Fruit fly (Drosophila melanogaster) whole organism, embryonic: ENCODE data around the gene Baldspot.

Source experiments
- CG10366 ChIP-seq: fragments of 200-800 bp; sonication (Bioruptor generic); IDR thresholded peaks from 2 replicates; pipeline ENCODE4 v1.3.6; 2022; ENCODE audit warnings: missing biosample characterization, missing genetic modification characterization
- CG12104 ChIP-seq: fragments of 200-800 bp; sonication (Bioruptor generic); optimal IDR thresholded peaks from 3 replicates; lab custom pipeline; 2016; ENCODE audit warnings: missing biosample characterization, missing genetic modification characterization
- CG12219 ChIP-seq: fragments of 200-800 bp; sonication (Bioruptor generic); optimal IDR thresholded peaks from 3 replicates; lab custom pipeline; 2018; ENCODE audit warnings: missing biosample characterization, mild to moderate bottlenecking, missing genetic modification characterization
- CG14050 ChIP-seq: fragments of 200-800 bp; sonication (Bioruptor generic); IDR thresholded peaks from 3 replicates; pipeline ENCODE4 v1.3.6; 2022; ENCODE audit warnings: missing biosample characterization, missing genetic modification characterization
- CG14965 ChIP-seq: fragments of 200-800 bp; sonication (Bioruptor generic); optimal IDR thresholded peaks from 2 replicates; lab custom pipeline; 2016; ENCODE audit warnings: missing biosample characterization, missing genetic modification characterization, borderline replicate concordance
- CG15479 ChIP-seq: fragments of 200-800 bp; sonication (Bioruptor generic); optimal IDR thresholded peaks from 3 replicates; lab custom pipeline; 2019; ENCODE audit warnings: missing biosample characterization, mild to moderate bottlenecking, missing genetic modification characterization, moderate library complexity
- CG15601 ChIP-seq: fragments of 200-800 bp; sonication (Bioruptor generic); optimal IDR thresholded peaks from 3 replicates; lab custom pipeline; 2019; ENCODE audit warnings: missing biosample characterization, mild to moderate bottlenecking, missing genetic modification characterization, moderate library complexity
- CG15696 ChIP-seq: fragments of 200-800 bp; sonication (Bioruptor generic); optimal IDR thresholded peaks from 2 replicates; lab custom pipeline; 2019; ENCODE audit warnings: missing biosample characterization, mild to moderate bottlenecking, missing genetic modification characterization, moderate library complexity
- CG17568 ChIP-seq: fragments of 200-800 bp; sonication (Bioruptor generic); optimal IDR thresholded peaks from 2 replicates; lab custom pipeline; 2018; ENCODE audit warnings: missing biosample characterization, mild to moderate bottlenecking, missing genetic modification characterization, moderate library complexity
- CG17829 ChIP-seq: fragments of 200-800 bp; optimal IDR thresholded peaks from 2 replicates; lab custom pipeline; 2019; ENCODE audit warnings: missing biosample characterization, mild to moderate bottlenecking, missing genetic modification characterization, moderate library complexity
- CG17912 ChIP-seq: fragments of 200-800 bp; sonication (Bioruptor generic); optimal IDR thresholded peaks from 2 replicates; lab custom pipeline; 2018; ENCODE audit warnings: missing biosample characterization, mild to moderate bottlenecking, missing genetic modification characterization
- CG18619 ChIP-seq: fragments of 200-800 bp; sonication (Bioruptor generic); optimal IDR thresholded peaks from 3 replicates; lab custom pipeline; 2017; ENCODE audit warnings: missing biosample characterization, mild to moderate bottlenecking, missing genetic modification characterization
- CG4424 ChIP-seq: fragments of 200-800 bp; sonication (Bioruptor generic); optimal IDR thresholded peaks from 3 replicates; lab custom pipeline; 2016; ENCODE audit warnings: missing biosample characterization, missing genetic modification characterization
- CG4707 ChIP-seq: fragments of 200-800 bp; sonication (Bioruptor generic); optimal IDR thresholded peaks from 2 replicates; lab custom pipeline; 2018; ENCODE audit warnings: missing biosample characterization, mild to moderate bottlenecking, missing genetic modification characterization, moderate library complexity
- CG4820 ChIP-seq: fragments of 200-800 bp; sonication (Bioruptor generic); optimal IDR thresholded peaks from 3 replicates; lab custom pipeline; 2016; ENCODE audit warnings: missing biosample characterization, missing genetic modification characterization
- CG8359 ChIP-seq: fragments of 200-800 bp; sonication (Bioruptor generic); optimal IDR thresholded peaks from 2 replicates; lab custom pipeline; 2017; ENCODE audit warnings: missing biosample characterization, mild to moderate bottlenecking, missing genetic modification characterization, borderline replicate concordance
- CG8765 ChIP-seq: fragments of 200-800 bp; sonication (Bioruptor generic); IDR thresholded peaks from 2 replicates; pipeline ENCODE4 v1.3.6; 2022; ENCODE audit warnings: missing biosample characterization, missing genetic modification characterization
- CG9215 ChIP-seq: fragments of 200-800 bp; sonication (Bioruptor generic); IDR thresholded peaks from 2 replicates; pipeline ENCODE4 v1.3.6; 2022; ENCODE audit warnings: missing biosample characterization, missing genetic modification characterization
- CHES-1-like ChIP-seq: fragments of 200-800 bp; sonication (Bioruptor generic); optimal IDR thresholded peaks from 2 replicates; lab custom pipeline; 2016; ENCODE audit warnings: missing biosample characterization, missing genetic modification characterization
- Deaf1 ChIP-seq: fragments of 200-800 bp; optimal IDR thresholded peaks from 3 replicates; lab custom pipeline; 2019; ENCODE audit warnings: missing biosample characterization, mild to moderate bottlenecking, missing genetic modification characterization, moderate library complexity
- Dfd ChIP-seq, 2 experiments: fragments of >200 bp; optimal IDR thresholded peaks; 2 replicates each; lab custom pipeline; 2017; ENCODE audit warnings: missing biosample characterization in 2 of 2, missing genetic modification characterization in 2 of 2
- Dref ChIP-seq: fragments of 200-800 bp; sonication (Bioruptor generic); IDR thresholded peaks from 2 replicates; pipeline ENCODE4 v1.3.6; 2022; ENCODE audit warnings: missing biosample characterization, missing genetic modification characterization
- H2.0 ChIP-seq: fragments of 200-800 bp; sonication (Bioruptor generic); IDR thresholded peaks from 2 replicates; pipeline ENCODE4 v1.3.6; 2022; ENCODE audit warnings: missing biosample characterization, missing genetic modification characterization
- Hr3 ChIP-seq: fragments of 200-800 bp; sonication (Bioruptor generic); optimal IDR thresholded peaks from 3 replicates; lab custom pipeline; 2016; ENCODE audit warnings: missing biosample characterization, missing genetic modification characterization
- MESR4 ChIP-seq: fragments of 200-800 bp; sonication (Bioruptor generic); optimal IDR thresholded peaks from 2 replicates; lab custom pipeline; 2018; ENCODE audit warnings: missing biosample characterization, mild to moderate bottlenecking, missing genetic modification characterization, moderate library complexity
- MTF-1 ChIP-seq: fragments of 200-800 bp; sonication (Bioruptor generic); optimal IDR thresholded peaks from 2 replicates; lab custom pipeline; 2018; ENCODE audit warnings: missing biosample characterization, mild to moderate bottlenecking, missing genetic modification characterization, borderline replicate concordance
- Rfx ChIP-seq: fragments of 200-800 bp; sonication (Bioruptor generic); IDR thresholded peaks from 2 replicates; pipeline ENCODE4 v1.3.6; 2022; ENCODE audit warnings: missing biosample characterization, missing genetic modification characterization
- Rx ChIP-seq: fragments of 200-800 bp; sonication (Bioruptor generic); IDR thresholded peaks from 2 replicates; pipeline ENCODE4 v1.3.6; 2022; ENCODE audit warnings: missing biosample characterization, missing genetic modification characterization
- bcd ChIP-seq: fragments of 200-800 bp; sonication (Bioruptor generic); optimal IDR thresholded peaks from 2 replicates; lab custom pipeline; 2017; ENCODE audit warnings: missing biosample characterization, mild to moderate bottlenecking, missing genetic modification characterization
- chm ChIP-seq: fragments of 200-800 bp; sonication (Bioruptor generic); IDR thresholded peaks from 2 replicates; pipeline ENCODE4 v1.3.6; 2022; ENCODE audit warnings: missing biosample characterization, missing genetic modification characterization
- corto ChIP-seq: fragments of 200-800 bp; sonication (Bioruptor generic); optimal IDR thresholded peaks from 2 replicates; lab custom pipeline; 2016; ENCODE audit warnings: missing biosample characterization, mild to moderate bottlenecking, missing genetic modification characterization, moderate library complexity
- dm ChIP-seq: fragments of 200-800 bp; sonication (Bioruptor generic); optimal IDR thresholded peaks from 3 replicates; lab custom pipeline; 2016; ENCODE audit warnings: missing biosample characterization, missing genetic modification characterization
- dysf ChIP-seq: fragments of 200-800 bp; sonication (Bioruptor generic); IDR thresholded peaks from 3 replicates; pipeline ENCODE4 v1.3.6; 2022; ENCODE audit warnings: missing biosample characterization, missing genetic modification characterization
- emc ChIP-seq: fragments of 200-800 bp; sonication (Bioruptor generic); optimal IDR thresholded peaks from 2 replicates; lab custom pipeline; 2016; ENCODE audit warnings: missing biosample characterization, missing genetic modification characterization
- grau ChIP-seq: fragments of 200-800 bp; optimal IDR thresholded peaks from 3 replicates; lab custom pipeline; 2019; ENCODE audit warnings: missing biosample characterization, mild to moderate bottlenecking, missing genetic modification characterization, moderate library complexity
- gro ChIP-seq: fragments of 200-800 bp; sonication (Bioruptor generic); optimal IDR thresholded peaks from 2 replicates; lab custom pipeline; 2016; ENCODE audit warnings: missing biosample characterization, missing genetic modification characterization
- her ChIP-seq: fragments of 200-800 bp; sonication (Bioruptor generic); optimal IDR thresholded peaks from 2 replicates; lab custom pipeline; 2016; ENCODE audit warnings: missing biosample characterization, missing genetic modification characterization
- hth ChIP-seq: fragments of >200 bp; optimal IDR thresholded peaks from 2 replicates; lab custom pipeline; 2017; ENCODE audit warnings: inconsistent platforms
- kay ChIP-seq: fragments of 200-800 bp; sonication (Bioruptor generic); optimal IDR thresholded peaks from 2 replicates; lab custom pipeline; 2016; ENCODE audit warnings: missing biosample characterization, missing genetic modification characterization
- lab ChIP-seq: fragments of 200-800 bp; sonication (Bioruptor generic); optimal IDR thresholded peaks from 3 replicates; lab custom pipeline; 2017; ENCODE audit warnings: missing biosample characterization, missing genetic modification characterization, mild to moderate bottlenecking, moderate library complexity, missing genetic modification reagents
- maf-S ChIP-seq: fragments of 200-800 bp; sonication (Bioruptor generic); optimal IDR thresholded peaks from 2 replicates; lab custom pipeline; 2016; ENCODE audit warnings: missing biosample characterization, missing genetic modification characterization
- mirr ChIP-seq: fragments of 200-800 bp; sonication (Bioruptor generic); optimal IDR thresholded peaks from 3 replicates; lab custom pipeline; 2018; ENCODE audit warnings: missing biosample characterization, mild to moderate bottlenecking, missing genetic modification characterization
- nerfin-1 ChIP-seq: fragments of 200-800 bp; sonication (Bioruptor generic); optimal IDR thresholded peaks from 3 replicates; lab custom pipeline; 2019; ENCODE audit warnings: missing biosample characterization, mild to moderate bottlenecking, missing genetic modification characterization, moderate library complexity
- org-1 ChIP-seq: fragments of 200-800 bp; sonication (Bioruptor generic); optimal IDR thresholded peaks from 2 replicates; lab custom pipeline; 2017; ENCODE audit warnings: missing biosample characterization, missing genetic modification characterization
- pb ChIP-seq: fragments of 200-800 bp; sonication (Bioruptor generic); optimal IDR thresholded peaks from 3 replicates; lab custom pipeline; 2016; ENCODE audit warnings: missing biosample characterization, missing genetic modification characterization
- sisA ChIP-seq: fragments of 200-800 bp; sonication (Bioruptor generic); IDR thresholded peaks from 2 replicates; pipeline ENCODE4 v1.3.6; 2022; ENCODE audit warnings: missing biosample characterization, missing genetic modification characterization
- slou ChIP-seq: fragments of 200-800 bp; sonication (Bioruptor generic); optimal IDR thresholded peaks from 3 replicates; lab custom pipeline; 2016; ENCODE audit warnings: missing biosample characterization, missing genetic modification characterization
- sqz ChIP-seq: fragments of 200-800 bp; sonication (Bioruptor generic); optimal IDR thresholded peaks from 3 replicates; lab custom pipeline; 2018; ENCODE audit warnings: missing biosample characterization, mild to moderate bottlenecking, missing genetic modification characterization
- unpg ChIP-seq: fragments of 200-800 bp; sonication (Bioruptor generic); optimal IDR thresholded peaks from 3 replicates; lab custom pipeline; 2018; ENCODE audit warnings: missing biosample characterization, mild to moderate bottlenecking, missing genetic modification characterization, moderate library complexity
- vvl ChIP-seq: fragments of 200-800 bp; sonication (Bioruptor generic); IDR thresholded peaks from 2 replicates; pipeline ENCODE4 v1.3.6; 2022; ENCODE audit warnings: missing biosample characterization, missing genetic modification characterization
- wek ChIP-seq: fragments of 200-800 bp; sonication (Bioruptor generic); optimal IDR thresholded peaks from 3 replicates; lab custom pipeline; 2018; ENCODE audit warnings: missing biosample characterization, mild to moderate bottlenecking, missing genetic modification characterization, moderate library complexity

Baldspot gene

dm6 chr3L:16640509-16641068 is 20.8 kb downstream of the Baldspot start (continued):
- peak; percentile 0 for TF ChIP-seq CG4424 (GFP tag; lab: Kevin White, UChicago)
- no peak for TF ChIP-seq Rx (GFP tag; lab: Robert Waterston, UW)
- TF ChIP-seq unpg (GFP tag; lab: Kevin White, UChicago) = peak; percentile 41
- no peak for TF ChIP-seq chm (GFP tag; lab: Robert Waterston, UW)
- TF ChIP-seq CG14050 (GFP tag; lab: Robert Waterston, UW) = no peak
- TF ChIP-seq CG18619 (GFP tag; lab: Kevin White, UChicago) = peak; percentile 15
- peak; percentile 33 for TF ChIP-seq org-1
- no peak for TF ChIP-seq CG9215 (GFP tag; lab: Robert Waterston, UW)
- TF ChIP-seq CG12219 = no peak
- TF ChIP-seq gro (GFP tag; lab: Kevin White, UChicago) = no peak
- TF ChIP-seq dysf (GFP tag; lab: Robert Waterston, UW) = no peak
- TF ChIP-seq Dfd (GFP tag; optimal IDR thresholded peaks at IDR 0.05; lab: Kevin White, UChicago) = no peak
- TF ChIP-seq mirr (GFP tag; lab: Kevin White, UChicago) = no peak
- no peak for TF ChIP-seq her (GFP tag; lab: Kevin White, UChicago)
- peak; percentile 13 for TF ChIP-seq CG15479
- no peak for TF ChIP-seq corto
- peak; percentile 13 for TF ChIP-seq CG17829 (tag; lab: Kevin White, UChicago)
- TF ChIP-seq grau = peak; percentile 7
- TF ChIP-seq CG17912 (GFP tag; lab: Kevin White, UChicago) = no peak
- TF ChIP-seq Rfx = no peak
- TF ChIP-seq bcd (GFP tag; lab: Kevin White, UChicago) = peak; percentile 12
- no peak for TF ChIP-seq CHES-1-like (GFP tag; lab: Kevin White, UChicago)
- TF ChIP-seq MTF-1 (GFP tag; lab: Kevin White, UChicago) = peak; percentile 47
- no peak for TF ChIP-seq hth (lab: Kevin White, UChicago)
- peak; percentile 67 for TF ChIP-seq CG15601 (tag; lab: Kevin White, UChicago)
- TF ChIP-seq wek (GFP tag; lab: Kevin White, UChicago) = peak; percentile 5
- peak; percentile 60 for TF ChIP-seq lab (GFP tag; lab: Kevin White, UChicago)
- TF ChIP-seq CG8765 (GFP tag; lab: Robert Waterston, UW) = no peak
- TF ChIP-seq CG10366 (GFP tag; lab: Robert Waterston, UW) = no peak
- TF ChIP-seq CG8359 (GFP tag; lab: Kevin White, UChicago) = peak; percentile 53
- peak; percentile 63 for TF ChIP-seq nerfin-1 (tag; lab: Kevin White, UChicago)
- no peak for TF ChIP-seq emc
- TF ChIP-seq dm (GFP tag; lab: Kevin White, UChicago) = no peak
- peak; percentile 58 for TF ChIP-seq CG17568 (GFP tag; lab: Kevin White, UChicago)
- TF ChIP-seq vvl (GFP tag; lab: Robert Waterston, UW) = no peak
- TF ChIP-seq CG14965 (GFP tag; lab: Kevin White, UChicago) = no peak
- no peak for TF ChIP-seq maf-S (GFP tag; lab: Kevin White, UChicago)
- TF ChIP-seq CG12104 (GFP tag; lab: Kevin White, UChicago) = no peak
- TF ChIP-seq kay (GFP tag; lab: Kevin White, UChicago) = no peak
- TF ChIP-seq MESR4 (GFP tag; lab: Kevin White, UChicago) = no peak
- TF ChIP-seq Hr3 (GFP tag; lab: Kevin White, UChicago) = no peak
- no peak for TF ChIP-seq pb (GFP tag; lab: Kevin White, UChicago)
- no peak for TF ChIP-seq Dref (GFP tag; lab: Robert Waterston, UW)
- TF ChIP-seq CG15696 (tag; lab: Kevin White, UChicago) = peak; percentile 84
- peak; percentile 22 for TF ChIP-seq sqz (GFP tag; lab: Kevin White, UChicago)
- no peak for TF ChIP-seq H2.0 (GFP tag; lab: Robert Waterston, UW)
- no peak for TF ChIP-seq slou (GFP tag; lab: Kevin White, UChicago)
- TF ChIP-seq CG4707 (GFP tag; lab: Kevin White, UChicago) = peak; percentile 14
- TF ChIP-seq sisA (GFP tag; lab: Robert Waterston, UW) = no peak
- TF ChIP-seq Deaf1 (tag; lab: Kevin White, UChicago) = no peak
- TF ChIP-seq CG4820 = peak; percentile 13
